Fruit fly (Drosophila melanogaster): Measurements from ENCODE around the gene GluRIIA.

DNA sequence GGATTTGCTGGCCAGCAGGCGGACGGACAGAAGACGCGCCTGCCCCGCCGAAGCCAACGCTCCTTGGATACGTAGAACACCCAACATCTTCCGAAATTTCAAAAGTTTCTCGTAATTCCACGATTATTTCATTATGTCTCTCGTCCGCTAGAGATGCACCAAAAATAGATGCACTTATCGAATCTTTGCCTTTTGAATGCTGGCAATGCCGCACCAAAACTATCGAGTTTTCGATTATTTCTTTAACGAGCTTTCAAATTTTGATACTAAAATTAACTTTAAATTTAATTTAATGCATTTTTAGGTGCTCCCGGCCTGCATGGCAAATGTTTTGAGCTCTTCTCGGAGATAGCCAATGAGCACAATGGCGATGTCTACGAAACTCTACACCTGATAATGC, 22.8 kb upstream of the GluRIIA start, which contains the start of gene Coq6:
- no peak for TF ChIP-seq da (GFP tag; optimal IDR thresholded peaks at IDR 0.05)
- TF ChIP-seq CG12071 (GFP tag; optimal IDR thresholded peaks at IDR 0.05): no peak
- no peak for TF ChIP-seq cas (GFP tag; IDR thresholded peaks at IDR 0.05)
- peak; percentile 0 for TF ChIP-seq gfzf (GFP tag; optimal IDR thresholded peaks at IDR 0.05)
- no peak for TF ChIP-seq CG17802 (tag; optimal IDR thresholded peaks at IDR 0.05)
- no peak for TF ChIP-seq bowl (GFP tag; IDR thresholded peaks at IDR 0.05)
- 0 out of 2 replicates have a peak, but pooled peaks have one; percentile 32 for TF ChIP-seq ato (GFP tag; IDR thresholded peaks at IDR 0.05; ENCODE audit: partially characterized antibody)
- TF ChIP-seq CG4617 (GFP tag; optimal IDR thresholded peaks at IDR 0.05; ENCODE audit: borderline replicate concordance): no peak
- TF ChIP-seq Lpt (GFP tag; optimal IDR thresholded peaks at IDR 0.05): no peak
